Worm (Caenorhabditis elegans) whole organism, L4 larva: ENCODE measurements around the gene fbxb-55.

Experiments
- F44E2.7 ChIP-seq: fragments of 200-800 bp; sonication (Bioruptor generic); IDR thresholded peaks from 2 replicates; pipeline ENCODE4 v2.1.2; 2022; ENCODE audit warnings: missing genetic modification characterization, missing compliant biosample characterization
- R02D3.7 ChIP-seq: fragments of 150-350 bp; sonication (generic microtip); optimal IDR thresholded peaks from 3 replicates; lab custom pipeline; 2014; ENCODE audit warnings: missing biosample characterization, missing genetic modification characterization
- T20F7.1 ChIP-seq: fragments of 200-800 bp; sonication (Bioruptor generic); optimal IDR thresholded peaks from 2 replicates; lab custom pipeline; 2018; ENCODE audit warnings: mild to moderate bottlenecking, missing genetic modification characterization, missing compliant biosample characterization
- Y105C5A.15 ChIP-seq: fragments of 200-800 bp; sonication (Bioruptor generic); IDR thresholded peaks from 2 replicates; pipeline ENCODE4 v1.3.6; 2022; ENCODE audit warnings: missing genetic modification characterization, missing compliant biosample characterization
- Y75B8A.6 ChIP-seq: fragments of 200-800 bp; sonication (Bioruptor generic); IDR thresholded peaks from 2 replicates; pipeline ENCODE4 v1.3.6; 2022; ENCODE audit warnings: missing genetic modification reagents, missing genetic modification characterization, missing compliant biosample characterization
- ZK337.2 ChIP-seq: fragments of 200-800 bp; sonication (Bioruptor generic); IDR thresholded peaks from 2 replicates; pipeline ENCODE4 v1.3.6; 2022; ENCODE audit warnings: missing genetic modification reagents, missing genetic modification characterization, missing compliant biosample characterization
- aly-2 ChIP-seq: sonication (generic microtip); optimal IDR thresholded peaks from 2 replicates; lab custom pipeline; 2018; ENCODE audit warnings: missing biosample characterization, missing genetic modification characterization
- ama-1 ChIP-seq: fragments of 150-350 bp; optimal IDR thresholded peaks from 2 replicates; lab custom pipeline; 2014; ENCODE audit warnings: inconsistent platforms, mixed read lengths
- ceh-32 ChIP-seq: sonication (generic microtip); optimal IDR thresholded peaks from 2 replicates; lab custom pipeline; 2016; ENCODE audit warnings: mild to moderate bottlenecking, missing genetic modification characterization, missing compliant biosample characterization; ENCODE audit not compliant: poor library complexity
- cey-2 ChIP-seq: sonication (generic microtip); optimal IDR thresholded peaks from 3 replicates; lab custom pipeline; 2017; ENCODE audit warnings: missing genetic modification characterization, mild to moderate bottlenecking, missing compliant biosample characterization, antibody characterized with exemption, borderline replicate concordance; ENCODE audit not compliant: insufficient read depth
- daf-12 ChIP-seq: fragments of 150-350 bp; optimal IDR thresholded peaks from 2 replicates; lab custom pipeline; 2014; ENCODE audit warnings: missing biosample characterization, missing genetic modification reagents, missing genetic modification characterization
- daf-16 ChIP-seq, 3 experiments: sonication (generic microtip); optimal IDR thresholded peaks; 2 replicates each; lab custom pipeline; 2016 to 2017; ENCODE audit warnings: missing genetic modification characterization in 3 of 3, missing genetic modification reagents in 3 of 3, mild to moderate bottlenecking in 2 of 3, missing compliant biosample characterization in 2 of 3, missing biosample characterization in 1 of 3, moderate library complexity in 1 of 3
- dmd-6 ChIP-seq: fragments of 200-800 bp; sonication (Bioruptor generic); IDR thresholded peaks from 2 replicates; pipeline ENCODE4 v1.3.6; 2022; ENCODE audit warnings: missing genetic modification reagents, missing genetic modification characterization, missing compliant biosample characterization
- dpl-1 ChIP-seq: fragments of 150-350 bp; optimal IDR thresholded peaks from 2 replicates; lab custom pipeline; 2014; ENCODE audit warnings: missing biosample characterization, missing genetic modification reagents, missing genetic modification characterization
- dve-1 ChIP-seq: sonication (generic microtip); optimal IDR thresholded peaks from 2 replicates; lab custom pipeline; 2017; ENCODE audit warnings: antibody characterized with exemption, mild to moderate bottlenecking, missing genetic modification characterization, missing compliant biosample characterization; ENCODE audit not compliant: insufficient read depth
- egl-27 ChIP-seq: sonication (generic microtip); optimal IDR thresholded peaks from 3 replicates; lab custom pipeline; 2017; ENCODE audit warnings: missing biosample characterization, missing genetic modification reagents, missing genetic modification characterization
- hif-1 ChIP-seq, 2 experiments: sonication (generic microtip); optimal IDR thresholded peaks; 2 replicates each; lab custom pipeline; 2016 to 2017; ENCODE audit warnings: missing compliant biosample characterization in 2 of 2, missing genetic modification characterization in 2 of 2, missing genetic modification reagents in 2 of 2, missing genotype in 2 of 2, mild to moderate bottlenecking in 1 of 2
- hlh-11 ChIP-seq: fragments of 200-800 bp; sonication (Bioruptor generic); optimal IDR thresholded peaks from 2 replicates; lab custom pipeline; 2018; ENCODE audit warnings: mild to moderate bottlenecking, missing genetic modification characterization, missing compliant biosample characterization
- jun-1 ChIP-seq: fragments of 150-350 bp; optimal IDR thresholded peaks from 2 replicates; lab custom pipeline; 2014; ENCODE audit warnings: missing biosample characterization, missing genetic modification reagents, missing genetic modification characterization
- lin-15B ChIP-seq: fragments of 150-350 bp; sonication (generic microtip); optimal IDR thresholded peaks from 3 replicates; lab custom pipeline; 2014; ENCODE audit warnings: missing biosample characterization, missing genetic modification characterization
- lin-38 ChIP-seq: fragments of 200-800 bp; sonication (Bioruptor generic); IDR thresholded peaks from 2 replicates; pipeline ENCODE4 v1.3.6; 2022; ENCODE audit warnings: missing genetic modification reagents, missing genetic modification characterization, missing compliant biosample characterization
- lsy-2 ChIP-seq, 2 experiments: fragments of 150-350 bp in 1 of 2; sonication (generic microtip) in 1 of 2; optimal IDR thresholded peaks; 2 replicates each; lab custom pipeline; 2014 to 2017; ENCODE audit warnings: missing biosample characterization in 2 of 2, missing genetic modification characterization in 2 of 2
- madf-5 ChIP-seq, 2 experiments: fragments of 200-800 bp; sonication (Bioruptor generic); IDR thresholded peaks; 2 replicates each; pipeline ENCODE4 v1.3.6; 2022; ENCODE audit warnings: missing compliant biosample characterization in 2 of 2, missing genetic modification characterization in 2 of 2
- mdl-1 ChIP-seq, 2 experiments: fragments of 150-350 bp in 1 of 2; sonication (generic microtip) in 1 of 2; optimal IDR thresholded peaks; 2 replicates each; lab custom pipeline; 2014 to 2017; ENCODE audit warnings: missing biosample characterization in 2 of 2, missing genetic modification characterization in 2 of 2
- mdt-29 ChIP-seq: fragments of 200-800 bp; sonication (Bioruptor generic); IDR thresholded peaks from 2 replicates; pipeline ENCODE4 v1.3.6; 2022; ENCODE audit warnings: missing genetic modification reagents, missing genetic modification characterization, missing compliant biosample characterization
- mes-2 ChIP-seq: sonication (generic microtip); optimal IDR thresholded peaks from 2 replicates; lab custom pipeline; 2016; ENCODE audit warnings: missing genotype, mild to moderate bottlenecking, missing genetic modification characterization, missing compliant biosample characterization; ENCODE audit not compliant: poor library complexity, severe bottlenecking
- mxl-2 ChIP-seq: fragments of 200-800 bp; sonication (Bioruptor generic); conservative IDR thresholded peaks from 2 replicates; pipeline ENCODE4 v1.3.6; 2022; ENCODE audit warnings: missing genetic modification reagents, missing genetic modification characterization, missing compliant biosample characterization
- mxl-3 ChIP-seq: fragments of 200-800 bp; sonication (Bioruptor generic); optimal IDR thresholded peaks from 2 replicates; lab custom pipeline; 2018; ENCODE audit warnings: mild to moderate bottlenecking, missing genetic modification characterization, missing compliant biosample characterization
- nhr-111 ChIP-seq: fragments of 200-800 bp; sonication (Bioruptor generic); optimal IDR thresholded peaks from 2 replicates; lab custom pipeline; 2018; ENCODE audit warnings: mild to moderate bottlenecking, missing genetic modification characterization, missing compliant biosample characterization
- nhr-28 ChIP-seq: fragments of 150-350 bp; optimal IDR thresholded peaks from 2 replicates; lab custom pipeline; 2014; ENCODE audit warnings: missing biosample characterization, missing genetic modification characterization
- nhr-48 ChIP-seq: sonication (generic microtip); optimal IDR thresholded peaks from 2 replicates; lab custom pipeline; 2016; ENCODE audit warnings: mild to moderate bottlenecking, missing genetic modification characterization, missing compliant biosample characterization
- nhr-6 ChIP-seq: fragments of 150-350 bp; optimal IDR thresholded peaks from 2 replicates; lab custom pipeline; 2014; ENCODE audit warnings: missing biosample characterization, missing genetic modification characterization
- php-3 ChIP-seq: fragments of 200-800 bp; sonication (Bioruptor generic); IDR thresholded peaks from 2 replicates; pipeline ENCODE4 v1.3.6; 2022; ENCODE audit warnings: missing genetic modification reagents, missing genetic modification characterization, missing compliant biosample characterization
- pqm-1 ChIP-seq: sonication (generic microtip); optimal IDR thresholded peaks from 2 replicates; lab custom pipeline; 2017; ENCODE audit warnings: missing biosample characterization, missing genetic modification characterization
- saeg-2 ChIP-seq: fragments of 200-800 bp; sonication (Bioruptor generic); IDR thresholded peaks from 2 replicates; pipeline ENCODE4 v1.3.6; 2022; ENCODE audit warnings: missing genetic modification reagents, missing genetic modification characterization, missing compliant biosample characterization
- snpc-4 ChIP-seq: fragments of 150-350 bp; optimal IDR thresholded peaks from 2 replicates; lab custom pipeline; 2014; ENCODE audit warnings: missing biosample characterization, missing genetic modification characterization
- tra-1 ChIP-seq: fragments of 200-800 bp; sonication (Bioruptor generic); IDR thresholded peaks from 2 replicates; pipeline ENCODE4 v1.3.6; 2022; ENCODE audit warnings: missing genetic modification reagents, missing genetic modification characterization, missing compliant biosample characterization
- zag-1 ChIP-seq: fragments of 150-350 bp; optimal IDR thresholded peaks from 2 replicates; lab custom pipeline; 2014; ENCODE audit warnings: missing biosample characterization, missing genetic modification characterization
- zfp-2 ChIP-seq: sonication (generic microtip); optimal IDR thresholded peaks from 2 replicates; lab custom pipeline; 2016; ENCODE audit warnings: mild to moderate bottlenecking, missing genetic modification characterization, missing compliant biosample characterization
- zfp-3 ChIP-seq: fragments of 200-800 bp; sonication (Bioruptor generic); conservative IDR thresholded peaks from 2 replicates; pipeline ENCODE4 v1.3.6; 2022; ENCODE audit warnings: missing genetic modification reagents, missing genetic modification characterization, missing compliant biosample characterization
- ztf-7 ChIP-seq: fragments of 150-350 bp; optimal IDR thresholded peaks from 2 replicates; lab custom pipeline; 2014; ENCODE audit warnings: missing biosample characterization, missing genetic modification characterization

fbxb-55 gene

DNA sequence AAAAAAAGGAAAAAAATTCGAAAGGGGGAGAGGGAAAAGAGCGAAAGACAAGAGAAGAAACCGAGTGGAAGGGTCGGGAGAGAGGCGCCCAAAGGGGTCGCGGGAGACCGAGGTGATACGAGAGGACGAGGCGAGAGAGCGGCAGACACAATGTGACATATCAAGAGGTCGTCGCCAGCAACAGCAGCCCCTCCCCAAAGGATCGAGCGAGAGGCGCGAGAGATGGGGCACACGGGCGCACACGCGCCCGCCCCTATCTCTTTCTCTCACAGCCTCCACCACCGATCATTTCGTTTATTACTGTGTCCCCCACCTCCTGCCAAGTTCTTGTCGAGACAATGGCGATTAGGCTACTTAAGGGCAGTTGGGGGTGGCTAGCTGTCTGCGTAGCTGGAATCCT, 40.4 kb upstream of the fbxb-55 start (continued):
- TF ChIP-seq snpc-4, result no peak
- peak; percentile 74 for TF ChIP-seq tra-1 (GFP tag; lab: Robert Waterston, UW)
- peak; percentile 95 for TF ChIP-seq hlh-11 (tag; lab: Kevin White, UChicago)
- TF ChIP-seq zfp-3 (GFP tag; lab: Robert Waterston, UW), result 0 out of 2 replicates have a peak, but pooled peaks have one; percentile 33
- TF ChIP-seq zag-1 (tag; lab: Kevin White, UChicago), result no peak
- TF ChIP-seq mxl-3 (GFP tag; lab: Kevin White, UChicago), result peak; percentile 94
- TF ChIP-seq nhr-48 (tag; lab: Kevin White, UChicago), result peak; percentile 63
- no peak for TF ChIP-seq aly-2 (tag; lab: Kevin White, UChicago)
- TF ChIP-seq php-3 (GFP tag; lab: Robert Waterston, UW), result peak; percentile 52; the same call in 1 of the 2 replicates
- no peak for TF ChIP-seq cey-2
- TF ChIP-seq F44E2.7, result 0 out of 2 replicates have a peak, but pooled peaks have one; percentile 36
- TF ChIP-seq T20F7.1, result no peak
- no peak for TF ChIP-seq zfp-2
- no peak for TF ChIP-seq R02D3.7
- no peak for TF ChIP-seq nhr-6 (tag; lab: Kevin White, UChicago)
- no peak for TF ChIP-seq lin-15B (tag; lab: Kevin White, UChicago)
- peak; percentile 11 for TF ChIP-seq jun-1 (tag; lab: Kevin White, UChicago)
- TF ChIP-seq ZK337.2, result no peak
- TF ChIP-seq lsy-2 (tag; optimal IDR thresholded peaks at IDR 0.05; lab: Kevin White, UChicago), result peak in 1 of 2 experiments; percentile 48
- no peak for TF ChIP-seq ceh-32 (tag; lab: Kevin White, UChicago)
- no peak for TF ChIP-seq madf-5 (GFP tag; IDR thresholded peaks at IDR 0.05; lab: Robert Waterston, UW)
- TF ChIP-seq nhr-111 (GFP tag; lab: Kevin White, UChicago), result no peak
- TF ChIP-seq mdt-29 (GFP tag; lab: Robert Waterston, UW), result no peak
- TF ChIP-seq Y75B8A.6 (GFP tag; lab: Robert Waterston, UW), result no peak
- TF ChIP-seq hif-1 (tag; optimal IDR thresholded peaks at IDR 0.05; lab: Kevin White, UChicago), result peak; percentile 4 to 93
- peak; percentile 7 for TF ChIP-seq dpl-1 (GFP tag; lab: Kevin White, UChicago)
- TF ChIP-seq mdl-1 (tag; optimal IDR thresholded peaks at IDR 0.05; lab: Kevin White, UChicago), result peak; percentile 83 to 90
- no peak for TF ChIP-seq egl-27
- no peak for TF ChIP-seq Y105C5A.15 (GFP tag; lab: Robert Waterston, UW)
- TF ChIP-seq ztf-7, result no peak

- TF ChIP-seq dve-1 (tag; lab: Kevin White, UChicago) (peak; percentile 57), ama-1 (no peak), jun-1 (tag; lab: Kevin White, UChicago) (no peak), lin-38 (GFP tag; lab: Robert Waterston, UW) (no peak), nhr-6 (tag; lab: Kevin White, UChicago) (no peak), daf-16 (GFP tag; optimal IDR thresholded peaks at IDR 0.05; lab: Kevin White, UChicago) (no peak), daf-16 (tag; optimal IDR thresholded peaks at IDR 0.05; lab: Kevin White, UChicago) (peak; percentile 81), daf-12 (no peak), mes-2 (peak; percentile 29), hlh-11 (tag; lab: Kevin White, UChicago) (peak; percentile 65), mxl-2 (GFP tag; lab: Robert Waterston, UW) (no peak), nhr-28 (peak; percentile 59), saeg-2 (GFP tag; lab: Robert Waterston, UW) (no peak), pqm-1 (tag; lab: Kevin White, UChicago) (peak; percentile 72), lin-15B (tag; lab: Kevin White, UChicago) (no peak), hif-1 (tag; optimal IDR thresholded peaks at IDR 0.05; lab: Kevin White, UChicago) (peak in 1 of 2 experiments; percentile 36), dmd-6 (peak; percentile 26; the same call in 1 of the 2 replicates)
Measured at ce11 chrIV:4029288-4029687, 39.3 kb upstream of the fbxb-55 start.
